Worm (Caenorhabditis elegans) whole organism, L3 larva: Measurements from ENCODE around the gene K09F6.9.

Experiments
- ZK546.5 ChIP-seq: sonication (generic microtip); optimal IDR thresholded peaks from 2 replicates; lab custom pipeline; 2017; ENCODE audit warnings: missing biosample characterization, missing genetic modification characterization
- ama-1 ChIP-seq: fragments of 150-350 bp; optimal IDR thresholded peaks from 2 replicates; lab custom pipeline; 2018
- ceh-82 ChIP-seq: fragments of 150-350 bp; optimal IDR thresholded peaks from 2 replicates; lab custom pipeline; 2014; ENCODE audit warnings: missing biosample characterization, missing genetic modification characterization
- ceh-9 ChIP-seq: sonication (generic microtip); optimal IDR thresholded peaks from 2 replicates; lab custom pipeline; 2018; ENCODE audit warnings: missing biosample characterization, missing genetic modification characterization
- daf-12 ChIP-seq: fragments of 150-350 bp; optimal IDR thresholded peaks from 2 replicates; lab custom pipeline; 2014; ENCODE audit warnings: missing biosample characterization, missing genetic modification reagents, missing genetic modification characterization
- egl-27 ChIP-seq: sonication (generic microtip); optimal IDR thresholded peaks from 4 replicates; lab custom pipeline; 2017; ENCODE audit warnings: missing biosample characterization, missing genetic modification reagents, missing genetic modification characterization
- elt-2 ChIP-seq: sonication (generic microtip); optimal IDR thresholded peaks from 2 replicates; lab custom pipeline; 2016; ENCODE audit warnings: missing genetic modification reagents, mild to moderate bottlenecking, missing genetic modification characterization, missing compliant biosample characterization
- elt-3 ChIP-seq, 3 experiments: fragments of 150-350 bp in 1 of 3; sonication (generic microtip) in 2 of 3; optimal IDR thresholded peaks; 2 replicates in 2 of 3; 4 replicates in 1 of 3; lab custom pipeline; 2014 to 2017; ENCODE audit warnings: missing biosample characterization in 3 of 3, missing genetic modification characterization in 3 of 3
- fkh-10 ChIP-seq: sonication (generic microtip); optimal IDR thresholded peaks from 2 replicates; lab custom pipeline; 2017; ENCODE audit warnings: missing biosample characterization, missing genetic modification reagents, missing genetic modification characterization
- fkh-2 ChIP-seq: fragments of 150-350 bp; optimal IDR thresholded peaks from 2 replicates; lab custom pipeline; 2014; ENCODE audit warnings: missing biosample characterization, missing genetic modification reagents, missing genetic modification characterization
- fos-1 ChIP-seq: fragments of 150-350 bp; optimal IDR thresholded peaks from 2 replicates; lab custom pipeline; 2014; ENCODE audit warnings: missing biosample characterization, missing genetic modification characterization
- hmg-11 ChIP-seq: sonication (generic microtip); optimal IDR thresholded peaks from 2 replicates; lab custom pipeline; 2016; ENCODE audit warnings: missing genetic modification characterization, missing compliant biosample characterization
- jun-1 ChIP-seq: fragments of 150-350 bp; optimal IDR thresholded peaks from 2 replicates; lab custom pipeline; 2014; ENCODE audit warnings: missing biosample characterization, missing genetic modification reagents, missing genetic modification characterization
- lin-15B ChIP-seq: fragments of 150-350 bp; optimal IDR thresholded peaks from 2 replicates; lab custom pipeline; 2014; ENCODE audit warnings: missing biosample characterization, missing genetic modification characterization
- lin-39 ChIP-seq: fragments of 150-350 bp; optimal IDR thresholded peaks from 2 replicates; lab custom pipeline; 2018; ENCODE audit warnings: missing biosample characterization, missing genetic modification reagents, missing genetic modification characterization
- mdl-1 ChIP-seq: fragments of 150-350 bp; optimal IDR thresholded peaks from 2 replicates; lab custom pipeline; 2014; ENCODE audit warnings: missing biosample characterization, missing genetic modification characterization
- nhr-11 ChIP-seq: fragments of 150-350 bp; optimal IDR thresholded peaks from 2 replicates; lab custom pipeline; 2014; ENCODE audit warnings: missing biosample characterization, missing genetic modification characterization
- nhr-12 ChIP-seq: fragments of 150-350 bp; optimal IDR thresholded peaks from 2 replicates; lab custom pipeline; 2014; ENCODE audit warnings: missing biosample characterization, missing genetic modification characterization
- nhr-237 ChIP-seq: fragments of 150-350 bp; optimal IDR thresholded peaks from 2 replicates; lab custom pipeline; 2014; ENCODE audit warnings: missing biosample characterization, missing genetic modification characterization
- nhr-25 ChIP-seq: sonication (generic microtip); optimal IDR thresholded peaks from 2 replicates; lab custom pipeline; 2017; ENCODE audit warnings: missing biosample characterization, missing genetic modification characterization
- nhr-67 ChIP-seq: fragments of 150-350 bp; optimal IDR thresholded peaks from 2 replicates; lab custom pipeline; 2014; ENCODE audit warnings: missing biosample characterization, missing genetic modification characterization
- nhr-76 ChIP-seq: fragments of 150-350 bp; sonication (generic microtip); optimal IDR thresholded peaks from 5 replicates; lab custom pipeline; 2014; ENCODE audit warnings: missing biosample characterization, missing genetic modification characterization
- nhr-77 ChIP-seq: fragments of 150-350 bp; optimal IDR thresholded peaks from 2 replicates; lab custom pipeline; 2014; ENCODE audit warnings: missing biosample characterization, missing genetic modification characterization
- pha-4 ChIP-seq: fragments of 150-350 bp; optimal IDR thresholded peaks from 2 replicates; lab custom pipeline; 2014; ENCODE audit warnings: missing biosample characterization, missing genetic modification reagents, missing genetic modification characterization
- pqm-1 ChIP-seq: fragments of 150-350 bp; optimal IDR thresholded peaks from 2 replicates; lab custom pipeline; 2017; ENCODE audit warnings: missing biosample characterization, missing genetic modification characterization, inconsistent platforms
- sea-2 ChIP-seq: fragments of 150-350 bp; sonication (generic microtip); optimal IDR thresholded peaks from 4 replicates; lab custom pipeline; 2014; ENCODE audit warnings: missing biosample characterization, missing genetic modification reagents, missing genetic modification characterization
- snpc-4 ChIP-seq: fragments of 150-350 bp; optimal IDR thresholded peaks from 2 replicates; lab custom pipeline; 2014; ENCODE audit warnings: missing biosample characterization, missing genetic modification characterization
- unc-62 ChIP-seq: fragments of 150-350 bp; sonication (generic microtip); optimal IDR thresholded peaks from 4 replicates; lab custom pipeline; 2014; ENCODE audit warnings: missing biosample characterization, missing genetic modification reagents, missing genetic modification characterization
- ztf-11 ChIP-seq: fragments of 150-350 bp; optimal IDR thresholded peaks from 2 replicates; lab custom pipeline; 2014; ENCODE audit warnings: missing biosample characterization, missing genetic modification characterization
- ztf-4 ChIP-seq: fragments of 150-350 bp; optimal IDR thresholded peaks from 2 replicates; lab custom pipeline; 2014; ENCODE audit warnings: missing biosample characterization, missing genetic modification characterization

K09F6.9 gene

ce11 chrII:2302330-2302729 lies 19.8 kb upstream of the K09F6.9 start, which contains the start of gene B0281.6:
Gene B0281.6, minus strand, starts transcription at chrII:2302430.
- TF ChIP-seq nhr-67 (tag; lab: Kevin White, UChicago) (no peak), ztf-4 (tag; lab: Kevin White, UChicago) (no peak), nhr-76 (tag; lab: Kevin White, UChicago) (no peak), lin-15B (no peak), nhr-77 (tag; lab: Kevin White, UChicago) (no peak), pqm-1 (tag; lab: Kevin White, UChicago) (no peak), nhr-12 (tag; lab: Kevin White, UChicago) (no peak), ceh-82 (tag; lab: Kevin White, UChicago) (no peak), fkh-2 (tag; lab: Kevin White, UChicago) (no peak), elt-2 (tag; lab: Kevin White, UChicago) (no peak), nhr-237 (tag; lab: Kevin White, UChicago) (no peak)

DNA sequence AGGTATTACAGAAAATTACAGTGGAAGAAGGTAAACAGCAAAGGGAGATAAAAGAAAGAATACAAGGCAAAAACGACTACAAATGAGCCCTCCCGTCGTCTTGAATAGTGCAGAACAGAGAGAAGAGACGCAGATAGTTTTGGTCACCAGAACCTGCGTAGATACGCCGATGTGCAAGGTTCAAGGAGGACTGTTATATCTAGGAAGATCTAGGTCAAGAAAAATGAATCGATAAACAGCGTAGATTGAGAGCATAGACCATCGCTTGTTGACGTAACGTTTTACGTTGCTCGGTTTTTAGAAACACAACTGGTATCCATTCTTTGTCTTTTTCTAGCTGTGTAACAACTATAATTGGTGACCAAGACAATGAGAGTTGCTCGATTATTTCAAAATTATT lies 18.4 kb upstream of the K09F6.9 start, which contains the start of gene B0281.5:
Gene B0281.5 (minus strand): TSS at position 101 of the 400 bp plus-strand sequence.
- no peak for TF ChIP-seq snpc-4 (tag; lab: Kevin White, UChicago)

DNA sequence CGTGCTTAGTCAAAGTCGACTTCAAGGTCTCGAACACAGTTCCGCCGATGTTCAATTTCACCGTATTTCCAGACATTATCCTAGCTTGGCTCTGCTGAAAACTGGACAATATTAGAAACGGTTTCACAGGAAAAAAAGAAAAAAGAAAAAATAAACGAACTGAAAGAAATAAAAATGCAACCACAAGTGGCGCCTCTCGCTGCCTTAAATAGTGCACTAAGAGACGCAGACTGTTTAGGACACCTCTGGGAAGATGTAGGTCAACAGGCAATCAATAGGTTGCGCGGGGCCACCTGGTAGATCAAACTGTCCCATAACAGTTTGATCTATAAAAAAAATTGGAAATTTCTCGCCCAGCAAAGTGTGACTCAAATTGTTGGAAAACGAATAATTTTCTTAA lies 16.2 kb upstream of the K09F6.9 start, which contains the start of gene B0281.4:
Gene B0281.4 (minus strand): TSS at position 101 of the 400 bp plus-strand sequence.
- no peak for TF ChIP-seq pha-4
- no peak for TF ChIP-seq daf-12
- TF ChIP-seq sea-2 (GFP tag; lab: Kevin White, UChicago): no peak
- no peak for TF ChIP-seq hmg-11

DNA sequence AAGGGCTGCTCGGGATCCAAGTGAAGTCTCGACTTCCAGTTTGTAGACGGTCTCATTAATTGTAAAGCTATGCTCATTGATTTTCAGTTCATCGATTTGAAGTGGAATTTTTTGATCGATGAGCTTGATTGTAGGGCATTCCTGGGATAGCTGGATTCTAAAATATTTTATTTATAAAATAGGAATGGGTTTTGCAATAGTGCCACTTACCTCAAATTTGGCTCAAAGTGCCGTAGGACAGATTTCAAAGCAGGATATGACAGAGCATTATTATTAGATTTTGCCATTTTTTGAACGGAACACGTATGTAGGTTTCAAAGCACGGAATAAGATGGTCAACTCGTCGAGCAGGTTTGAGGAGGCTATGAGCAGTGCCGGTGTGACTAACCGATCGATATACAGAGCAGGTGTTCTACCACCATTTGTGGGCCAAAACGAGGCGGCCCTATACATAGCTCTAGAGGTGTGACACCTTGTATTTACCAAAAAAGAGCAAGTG lies 13.4 kb upstream of the K09F6.9 start, which contains the start of gene fbxc-25:
Gene fbxc-25 (minus strand): TSS at position 449 of the 499 bp plus-strand sequence.
- TF ChIP-seq egl-27 (tag; lab: Kevin White, UChicago): no peak
- TF ChIP-seq jun-1 (tag; lab: Kevin White, UChicago): no peak
- TF ChIP-seq elt-3 (tag; optimal IDR thresholded peaks at IDR 0.05; lab: Kevin White, UChicago): no peak
- TF ChIP-seq nhr-11 (tag; lab: Kevin White, UChicago): no peak
- TF ChIP-seq fos-1 (tag; lab: Kevin White, UChicago): no peak
- no peak for TF ChIP-seq ZK546.5 (tag; lab: Kevin White, UChicago)
- TF ChIP-seq ztf-11 (tag; lab: Kevin White, UChicago): no peak
- no peak for TF ChIP-seq unc-62 (GFP tag; lab: Kevin White, UChicago)
- TF ChIP-seq, all 47 proteins: peak for 0

ce11 chrII:2292549-2292948 lies 10.1 kb upstream of the K09F6.9 start:
- no peak for TF ChIP-seq snpc-4 (tag; lab: Kevin White, UChicago)
- TF ChIP-seq ceh-9: no peak
- no peak for TF ChIP-seq mdl-1
- TF ChIP-seq fkh-10 (GFP tag; lab: Kevin White, UChicago): no peak
- TF ChIP-seq pqm-1 (tag; lab: Kevin White, UChicago): peak; percentile 1
- TF ChIP-seq elt-2 (tag; lab: Kevin White, UChicago): peak; percentile 46
- no peak for TF ChIP-seq fos-1 (tag; lab: Kevin White, UChicago)
- no peak for TF ChIP-seq nhr-67 (tag; lab: Kevin White, UChicago)
- TF ChIP-seq ztf-11 (tag; lab: Kevin White, UChicago): no peak

DNA sequence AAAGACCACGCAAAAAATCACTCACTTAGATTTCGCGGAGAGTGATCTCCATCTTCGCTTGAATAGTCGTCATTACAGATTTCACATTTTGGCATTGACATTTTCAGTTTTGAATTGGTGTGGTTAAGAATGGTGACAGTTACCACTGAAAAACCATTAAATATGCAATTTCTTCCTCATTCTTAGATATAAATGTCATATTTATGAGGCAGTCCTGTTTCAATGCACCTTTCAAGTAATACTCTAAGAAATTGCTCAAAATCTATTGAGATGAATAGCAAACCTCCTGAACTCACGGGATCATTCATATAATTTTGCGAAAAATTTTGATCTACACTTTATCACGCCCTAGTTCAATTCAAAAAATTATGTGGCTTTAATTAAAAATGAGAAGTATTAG lies 9.5 kb upstream of the K09F6.9 start, which contains the start of gene K09F6.7:
Gene K09F6.7 (minus strand): TSS at position 101 of the 400 bp plus-strand sequence.
- no peak for TF ChIP-seq fkh-10 (GFP tag; lab: Kevin White, UChicago)
- no peak for TF ChIP-seq ceh-9
- TF ChIP-seq nhr-25 (tag; lab: Kevin White, UChicago): no peak
- TF ChIP-seq pha-4: no peak

DNA sequence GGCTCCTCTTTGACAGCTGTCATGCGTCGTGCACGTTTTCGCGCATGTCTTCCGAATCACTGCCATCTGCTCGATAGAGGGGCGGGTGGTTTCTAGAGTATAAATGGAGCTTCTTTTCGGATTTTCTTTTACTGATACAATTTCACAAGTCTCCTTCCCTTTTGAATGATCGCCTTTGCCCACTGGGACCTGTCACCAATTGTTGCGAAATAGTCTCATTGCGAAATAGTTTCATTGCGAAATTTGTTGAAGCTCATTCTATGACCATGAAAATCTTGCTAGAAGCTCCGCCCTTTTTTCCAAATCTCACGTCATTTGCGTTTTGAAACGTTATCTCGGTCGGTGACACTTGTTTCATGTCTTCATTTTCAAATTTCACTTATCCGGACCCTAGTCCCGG lies 6.9 kb upstream of the K09F6.9 start:
- no peak for TF ChIP-seq snpc-4 (tag; lab: Kevin White, UChicago)
- no peak for TF ChIP-seq nhr-77 (tag; lab: Kevin White, UChicago)
- peak; percentile 11 for TF ChIP-seq unc-62 (GFP tag; lab: Kevin White, UChicago)
- TF ChIP-seq lin-39 (tag; lab: Kevin White, UChicago): peak; percentile 54
- TF ChIP-seq ceh-9: no peak
- no peak for TF ChIP-seq lin-15B
- no peak for TF ChIP-seq elt-2 (tag; lab: Kevin White, UChicago)
- TF ChIP-seq fos-1 (tag; lab: Kevin White, UChicago): no peak
- peak; percentile 24 for TF ChIP-seq ceh-82 (tag; lab: Kevin White, UChicago)
- TF ChIP-seq elt-3 (tag; optimal IDR thresholded peaks at IDR 0.05; lab: Kevin White, UChicago): no peak
- no peak for TF ChIP-seq pqm-1 (tag; lab: Kevin White, UChicago)
- no peak for TF ChIP-seq ama-1
- no peak for TF ChIP-seq egl-27 (tag; lab: Kevin White, UChicago)
- TF ChIP-seq, all 47 proteins: peak for 3
